Fruit fly (Drosophila melanogaster) whole organism, embryonic: ENCODE measurements around the gene CG7728.

Experiments used
- ATbp ChIP-seq: fragments of 200-800 bp; sonication (Bioruptor generic); optimal IDR thresholded peaks from 2 replicates; lab custom pipeline; 2017; ENCODE audit warnings: missing biosample characterization, mild to moderate bottlenecking, missing genetic modification characterization, missing genetic modification reagents
- Adf1 ChIP-seq: fragments of 200-800 bp; sonication (Bioruptor generic); IDR thresholded peaks from 2 replicates; pipeline ENCODE4 v1.3.6; 2022; ENCODE audit warnings: missing biosample characterization, missing genetic modification characterization
- CG10321 ChIP-seq: fragments of 200-800 bp; sonication (Bioruptor generic); IDR thresholded peaks from 2 replicates; pipeline ENCODE4 v1.3.6; 2022; ENCODE audit warnings: missing biosample characterization, missing genetic modification characterization
- CG10431 ChIP-seq: fragments of 200-800 bp; sonication (Bioruptor generic); optimal IDR thresholded peaks from 3 replicates; lab custom pipeline; 2018; ENCODE audit warnings: missing biosample characterization, mild to moderate bottlenecking, missing genetic modification characterization
- CG11504 ChIP-seq: fragments of 200-800 bp; sonication (Bioruptor generic); optimal IDR thresholded peaks from 3 replicates; lab custom pipeline; 2019; ENCODE audit warnings: missing biosample characterization, mild to moderate bottlenecking, missing genetic modification characterization, moderate library complexity
- CG12104 ChIP-seq: fragments of 200-800 bp; sonication (Bioruptor generic); optimal IDR thresholded peaks from 3 replicates; lab custom pipeline; 2016; ENCODE audit warnings: missing biosample characterization, missing genetic modification characterization
- CG13424 ChIP-seq: fragments of 200-800 bp; sonication (Bioruptor generic); optimal IDR thresholded peaks from 2 replicates; lab custom pipeline; 2019; ENCODE audit warnings: missing biosample characterization, mild to moderate bottlenecking, missing genetic modification characterization, moderate library complexity
- CG1832 ChIP-seq: fragments of 200-800 bp; sonication (Bioruptor generic); optimal IDR thresholded peaks from 2 replicates; lab custom pipeline; 2017; ENCODE audit warnings: missing biosample characterization, mild to moderate bottlenecking, missing genetic modification characterization, inconsistent platforms
- CG2875 ChIP-seq: fragments of 200-800 bp; sonication (Bioruptor generic); optimal IDR thresholded peaks from 2 replicates; lab custom pipeline; 2017; ENCODE audit warnings: missing biosample characterization, mild to moderate bottlenecking, missing genetic modification characterization, missing genetic modification reagents
- CG31388 ChIP-seq: fragments of 200-800 bp; sonication (Bioruptor generic); optimal IDR thresholded peaks from 2 replicates; lab custom pipeline; 2016; ENCODE audit warnings: missing biosample characterization, missing genetic modification characterization
- CG33213 ChIP-seq: fragments of 200-800 bp; sonication (Bioruptor generic); optimal IDR thresholded peaks from 3 replicates; lab custom pipeline; 2016; ENCODE audit warnings: missing biosample characterization, missing genetic modification characterization
- CG42726 ChIP-seq: fragments of 200-800 bp; sonication (Bioruptor generic); IDR thresholded peaks from 2 replicates; pipeline ENCODE4 v1.3.6; 2022; ENCODE audit warnings: missing biosample characterization, missing genetic modification characterization; ENCODE audit not compliant: partially characterized antibody
- CG7357 ChIP-seq: fragments of 200-800 bp; sonication (Bioruptor generic); IDR thresholded peaks from 3 replicates; pipeline ENCODE4 v1.3.6; 2022; ENCODE audit warnings: missing biosample characterization, missing genetic modification characterization
- Deaf1 ChIP-seq: fragments of 200-800 bp; optimal IDR thresholded peaks from 3 replicates; lab custom pipeline; 2019; ENCODE audit warnings: missing biosample characterization, mild to moderate bottlenecking, missing genetic modification characterization, moderate library complexity
- Eip74EF ChIP-seq, 2 experiments: fragments of 200-800 bp in 1 of 2; fragments of >200 bp in 1 of 2; sonication (Bioruptor generic) in 1 of 2; optimal IDR thresholded peaks; 2 replicates each; lab custom pipeline; 2017 to 2019; ENCODE audit warnings: missing biosample characterization in 2 of 2, missing genetic modification characterization in 2 of 2, mild to moderate bottlenecking in 1 of 2, moderate library complexity in 1 of 2
- H15 ChIP-seq: fragments of 200-800 bp; sonication (Bioruptor generic); IDR thresholded peaks from 3 replicates; pipeline ENCODE4 v1.3.6; 2022; ENCODE audit warnings: missing biosample characterization, missing genetic modification characterization
- HHEX ChIP-seq: fragments of 200-800 bp; sonication (Bioruptor generic); optimal IDR thresholded peaks from 3 replicates; lab custom pipeline; 2017; ENCODE audit warnings: missing biosample characterization, mild to moderate bottlenecking, missing genetic modification characterization, missing genetic modification reagents
- HLHmδ ChIP-seq: fragments of 200-800 bp; sonication (Bioruptor generic); optimal IDR thresholded peaks from 2 replicates; lab custom pipeline; 2018; ENCODE audit warnings: missing biosample characterization, mild to moderate bottlenecking, missing genetic modification characterization, moderate library complexity
- HmgZ ChIP-seq: fragments of 200-800 bp; sonication (Bioruptor generic); optimal IDR thresholded peaks from 2 replicates; lab custom pipeline; 2018; ENCODE audit warnings: missing biosample characterization, mild to moderate bottlenecking, missing genetic modification characterization
- Hr3 ChIP-seq: fragments of 200-800 bp; sonication (Bioruptor generic); optimal IDR thresholded peaks from 3 replicates; lab custom pipeline; 2016; ENCODE audit warnings: missing biosample characterization, missing genetic modification characterization
- Hsf ChIP-seq: fragments of 200-800 bp; sonication (Bioruptor generic); optimal IDR thresholded peaks from 3 replicates; lab custom pipeline; 2016; ENCODE audit warnings: missing biosample characterization, missing genetic modification characterization
- Kr ChIP-seq: fragments of 200-800 bp; sonication (Bioruptor generic); optimal IDR thresholded peaks from 2 replicates; lab custom pipeline; 2017; ENCODE audit warnings: missing biosample characterization, mild to moderate bottlenecking, missing genetic modification characterization
- NFAT ChIP-seq: fragments of 200-800 bp; sonication (Bioruptor generic); IDR thresholded peaks from 2 replicates; pipeline ENCODE4 v1.3.6; 2022; ENCODE audit warnings: missing biosample characterization, missing genetic modification characterization
- Oaz ChIP-seq: fragments of 200-800 bp; sonication (Bioruptor generic); IDR thresholded peaks from 2 replicates; pipeline ENCODE4 v1.3.6; 2022; ENCODE audit warnings: missing biosample characterization, missing genetic modification characterization
- Pdp1 ChIP-seq, 2 experiments: fragments of 200-800 bp; sonication (Bioruptor generic); optimal IDR thresholded peaks; 3 replicates each; lab custom pipeline; 2016; ENCODE audit warnings: missing biosample characterization in 2 of 2, missing genetic modification characterization in 2 of 2, mild to moderate bottlenecking in 1 of 2, moderate library complexity in 1 of 2
- Sox100B ChIP-seq: fragments of 200-800 bp; sonication (Bioruptor generic); optimal IDR thresholded peaks from 3 replicates; lab custom pipeline; 2018; ENCODE audit warnings: missing biosample characterization, mild to moderate bottlenecking, missing genetic modification characterization
- ara ChIP-seq: fragments of 200-800 bp; sonication (Bioruptor generic); IDR thresholded peaks from 2 replicates; pipeline ENCODE4 v1.3.6; 2022; ENCODE audit warnings: missing biosample characterization, missing genetic modification characterization
- az2 ChIP-seq: fragments of 200-800 bp; sonication (Bioruptor generic); optimal IDR thresholded peaks from 3 replicates; lab custom pipeline; 2016; ENCODE audit warnings: missing biosample characterization, missing genetic modification characterization
- bcd ChIP-seq: fragments of 200-800 bp; sonication (Bioruptor generic); optimal IDR thresholded peaks from 2 replicates; lab custom pipeline; 2017; ENCODE audit warnings: missing biosample characterization, mild to moderate bottlenecking, missing genetic modification characterization
- dan ChIP-seq: fragments of 200-800 bp; sonication (Bioruptor generic); IDR thresholded peaks from 2 replicates; pipeline ENCODE4 v1.3.6; 2022; ENCODE audit warnings: missing biosample characterization, missing genetic modification characterization
- en ChIP-seq: fragments of 200-800 bp; sonication (Bioruptor generic); optimal IDR thresholded peaks from 2 replicates; lab custom pipeline; 2016; ENCODE audit warnings: missing biosample characterization, missing genetic modification characterization
- eve ChIP-seq, 2 experiments: fragments of >200 bp; optimal IDR thresholded peaks; 2 replicates each; lab custom pipeline; 2017; ENCODE audit warnings: missing biosample characterization in 2 of 2, missing genetic modification characterization in 2 of 2
- fru ChIP-seq: fragments of >200 bp; optimal IDR thresholded peaks from 2 replicates; lab custom pipeline; 2017
- gem ChIP-seq: fragments of 200-800 bp; sonication (Bioruptor generic); optimal IDR thresholded peaks from 2 replicates; lab custom pipeline; 2019; ENCODE audit warnings: missing biosample characterization, mild to moderate bottlenecking, missing genetic modification characterization, moderate library complexity
- hb ChIP-seq: fragments of 200-800 bp; sonication (Bioruptor generic); IDR thresholded peaks from 3 replicates; pipeline ENCODE4 v1.3.6; 2022; ENCODE audit warnings: missing biosample characterization, missing genetic modification characterization; ENCODE audit not compliant: partially characterized antibody
- jigr1 ChIP-seq: fragments of 200-800 bp; sonication (Bioruptor generic); IDR thresholded peaks from 3 replicates; pipeline ENCODE4 v1.3.6; 2022; ENCODE audit warnings: missing biosample characterization, missing genetic modification characterization
- kni ChIP-seq: fragments of 200-800 bp; sonication (Bioruptor generic); optimal IDR thresholded peaks from 3 replicates; lab custom pipeline; 2017; ENCODE audit warnings: mild to moderate bottlenecking, missing biosample characterization, missing genetic modification reagents, missing genetic modification characterization
- lmd ChIP-seq: fragments of 200-800 bp; sonication (Bioruptor generic); IDR thresholded peaks from 2 replicates; pipeline ENCODE4 v1.3.6; 2022; ENCODE audit warnings: missing biosample characterization, missing genetic modification characterization
- p53 ChIP-seq: fragments of 200-800 bp; sonication (Bioruptor generic); optimal IDR thresholded peaks from 2 replicates; lab custom pipeline; 2016; ENCODE audit warnings: missing biosample characterization, missing genetic modification characterization
- pzg ChIP-seq: fragments of 200-800 bp; sonication (Bioruptor generic); optimal IDR thresholded peaks from 3 replicates; lab custom pipeline; 2018; ENCODE audit warnings: missing biosample characterization, mild to moderate bottlenecking, missing genetic modification characterization, moderate library complexity
- ranshi ChIP-seq: fragments of 200-800 bp; sonication (Bioruptor generic); IDR thresholded peaks from 2 replicates; pipeline ENCODE4 v1.3.6; 2022; ENCODE audit warnings: missing biosample characterization, missing genetic modification characterization
- repo ChIP-seq: fragments of 200-800 bp; sonication (Bioruptor generic); optimal IDR thresholded peaks from 2 replicates; lab custom pipeline; 2016; ENCODE audit warnings: missing biosample characterization, missing genetic modification characterization
- sob ChIP-seq: fragments of 200-800 bp; sonication (Bioruptor generic); IDR thresholded peaks from 2 replicates; pipeline ENCODE4 v1.3.6; 2022; ENCODE audit warnings: missing biosample characterization, missing genetic modification characterization
- ssp ChIP-seq: fragments of 200-800 bp; sonication (Bioruptor generic); IDR thresholded peaks from 2 replicates; pipeline ENCODE4 v1.3.6; 2022; ENCODE audit warnings: missing biosample characterization, missing genetic modification characterization
- tap ChIP-seq: fragments of 200-800 bp; optimal IDR thresholded peaks from 3 replicates; lab custom pipeline; 2019; ENCODE audit warnings: missing biosample characterization, mild to moderate bottlenecking, missing genetic modification characterization, moderate library complexity
- tll ChIP-seq, 2 experiments: fragments of 200-800 bp in 1 of 2; fragments of >200 bp in 1 of 2; sonication (Bioruptor generic) in 1 of 2; optimal IDR thresholded peaks; 2 replicates each; lab custom pipeline; 2017 to 2019; ENCODE audit warnings: missing biosample characterization in 2 of 2, missing genetic modification characterization in 2 of 2, mild to moderate bottlenecking in 1 of 2, moderate library complexity in 1 of 2
- toy ChIP-seq: fragments of 200-800 bp; sonication (Bioruptor generic); IDR thresholded peaks from 2 replicates; pipeline ENCODE4 v1.3.6; 2022; ENCODE audit warnings: missing biosample characterization, missing genetic modification characterization
- tup ChIP-seq: fragments of 200-800 bp; sonication (Bioruptor generic); optimal IDR thresholded peaks from 2 replicates; lab custom pipeline; 2016; ENCODE audit warnings: missing biosample characterization, mild to moderate bottlenecking, missing genetic modification characterization, moderate library complexity
- usp ChIP-seq: fragments of >200 bp; optimal IDR thresholded peaks from 2 replicates; lab custom pipeline; 2017; ENCODE audit warnings: missing biosample characterization, missing genetic modification characterization
- vvl ChIP-seq: fragments of 200-800 bp; sonication (Bioruptor generic); IDR thresholded peaks from 2 replicates; pipeline ENCODE4 v1.3.6; 2022; ENCODE audit warnings: missing biosample characterization, missing genetic modification characterization

CG7728 gene

DNA sequence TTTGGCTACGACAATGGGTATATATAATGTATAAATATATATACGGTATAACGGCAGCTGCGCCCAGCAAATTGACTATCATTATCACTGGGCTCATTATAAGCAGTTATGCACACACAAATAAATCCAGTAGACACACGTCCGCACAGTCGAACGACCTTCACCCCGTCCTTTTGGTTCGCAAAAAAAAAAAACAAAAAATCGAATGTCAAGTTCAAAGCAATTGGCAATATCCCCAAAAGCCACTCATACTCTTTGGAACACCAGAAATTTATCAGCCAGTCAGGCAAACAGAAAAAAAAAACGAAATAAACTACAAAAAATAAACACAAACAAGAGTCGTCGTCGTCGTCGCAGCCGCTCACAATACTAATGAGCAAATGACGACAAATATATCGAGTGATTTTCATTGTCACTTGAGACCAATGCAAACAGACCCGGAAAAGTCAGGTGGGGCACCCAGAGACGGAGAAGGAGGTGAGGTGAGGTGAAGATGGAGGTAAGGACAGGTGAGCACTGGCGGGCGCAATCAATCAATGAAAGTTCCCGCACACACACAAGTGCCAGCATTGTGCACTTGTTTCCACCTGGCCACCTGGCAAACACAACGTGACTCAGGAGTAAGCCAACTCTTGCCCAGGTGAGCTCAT lies 11.4 kb upstream of the CG7728 start (continued):
- TF ChIP-seq jigr1 (GFP tag; lab: Robert Waterston, UW): no peak; the same call in 2 of the 3 replicates
- no peak for TF ChIP-seq p53 (GFP tag; lab: Kevin White, UChicago)
- TF ChIP-seq lmd (GFP tag; lab: Robert Waterston, UW): peak; percentile 32; the same call in 1 of the 2 replicates
- no peak for TF ChIP-seq CG1832 (GFP tag; lab: Kevin White, UChicago)
- TF ChIP-seq Eip74EF (GFP tag; optimal IDR thresholded peaks at IDR 0.05; lab: Kevin White, UChicago): no peak
- no peak for TF ChIP-seq tap (tag; lab: Kevin White, UChicago)
- TF ChIP-seq toy (GFP tag; lab: Robert Waterston, UW): no peak
- no peak for TF ChIP-seq CG10431
- no peak; the same call in none of the 2 replicates for TF ChIP-seq ranshi (GFP tag; lab: Robert Waterston, UW)
- no peak for TF ChIP-seq NFAT (GFP tag; lab: Robert Waterston, UW)
- TF ChIP-seq Pdp1 (GFP tag; optimal IDR thresholded peaks at IDR 0.05; lab: Kevin White, UChicago): no peak
- no peak for TF ChIP-seq bcd
- TF ChIP-seq Oaz (GFP tag; lab: Robert Waterston, UW): no peak
- peak; percentile 31; the same call in 1 of the 2 replicates for TF ChIP-seq sob
- TF ChIP-seq CG42726 (GFP tag; lab: Robert Waterston, UW): no peak
- TF ChIP-seq az2 (GFP tag; lab: Kevin White, UChicago): no peak
- TF ChIP-seq Kr (GFP tag; lab: Kevin White, UChicago): no peak
- TF ChIP-seq CG13424 (tag; lab: Kevin White, UChicago): no peak
- TF ChIP-seq ara (GFP tag; lab: Robert Waterston, UW): no peak
- peak; percentile 30 for TF ChIP-seq CG2875
- TF ChIP-seq repo (GFP tag; lab: Kevin White, UChicago): no peak
- peak; percentile 4 for TF ChIP-seq ATbp (GFP tag; lab: Kevin White, UChicago)
- TF ChIP-seq eve (GFP tag; optimal IDR thresholded peaks at IDR 0.05; lab: Kevin White, UChicago): no peak
- no peak for TF ChIP-seq HHEX
- TF ChIP-seq gem (tag; lab: Kevin White, UChicago): no peak
- no peak for TF ChIP-seq CG31388
- no peak for TF ChIP-seq Hsf
- peak; percentile 3 for TF ChIP-seq kni (GFP tag; lab: Kevin White, UChicago)
- no peak for TF ChIP-seq CG33213
- TF ChIP-seq CG7357 (GFP tag; lab: Robert Waterston, UW): 0 out of 3 replicates have a peak, but pooled peaks have one; percentile 6
- TF ChIP-seq fru (lab: Kevin White, UChicago): no peak
- no peak for TF ChIP-seq HmgZ (tag; lab: Kevin White, UChicago)
- TF ChIP-seq Hr3: no peak
- TF ChIP-seq Sox100B (GFP tag; lab: Kevin White, UChicago): no peak
- no peak for TF ChIP-seq hb (GFP tag; lab: Robert Waterston, UW)
- peak; percentile 11 for TF ChIP-seq CG12104
- no peak for TF ChIP-seq dan (GFP tag; lab: Robert Waterston, UW)
- TF ChIP-seq CG11504: no peak
- no peak for TF ChIP-seq tup (GFP tag; lab: Kevin White, UChicago)
- TF ChIP-seq HLHmδ (GFP tag; lab: Kevin White, UChicago): peak; percentile 5
- TF ChIP-seq en: peak; percentile 30
- TF ChIP-seq pzg: no peak
- TF ChIP-seq usp: no peak
- no peak; the same call in 1 of the 2 replicates for TF ChIP-seq vvl (GFP tag; lab: Robert Waterston, UW)
- no peak for TF ChIP-seq Adf1 (GFP tag; lab: Robert Waterston, UW)
- TF ChIP-seq Deaf1: no peak
- no peak for TF ChIP-seq H15
- TF ChIP-seq tll (GFP tag; optimal IDR thresholded peaks at IDR 0.05; lab: Kevin White, UChicago): peak in 1 of 2 experiments; percentile 3
- no peak for TF ChIP-seq ssp (GFP tag; lab: Robert Waterston, UW)
- TF ChIP-seq CG10321 (GFP tag; lab: Robert Waterston, UW): no peak
